Worm (Caenorhabditis elegans): Measurements from ENCODE around the gene F11D11.6.
"Not testable (repeated sequence)": the region's sequence is repeated elsewhere in the genome, so short reads cannot be mapped to it uniquely, and the experiment has no call there.

The F11D11.6 gene

ce11 chrV:18762044-18762443, 9.1 kb upstream of the F11D11.6 start, which contains the start of gene F11D11.22:
TSS of gene F11D11.22 (plus strand) at chrV:18762344.
- not testable (repeated sequence) for TF ChIP-seq flt-1 (GFP tag; IDR thresholded peaks at IDR 0.05); aly-1 (tag; optimal IDR thresholded peaks at IDR 0.05); hmg-4 (GFP tag; optimal IDR thresholded peaks at IDR 0.05)

- no peak for TF ChIP-seq tbx-37 (GFP tag; conservative IDR thresholded peaks at IDR 0.05)
- TF ChIP-seq hnd-1 (tag; optimal IDR thresholded peaks at IDR 0.05), result no peak
- TF ChIP-seq tra-4 (tag; optimal IDR thresholded peaks at IDR 0.05), result no peak
Measured at ce11 chrV:18761078-18761477, 8.1 kb upstream of the F11D11.6 start, which contains the start of gene F11D11.4. TSS of gene F11D11.4 (plus strand) at chrV:18761378.

- TF ChIP-seq tra-4 (tag; optimal IDR thresholded peaks at IDR 0.05) (no peak), ceh-13 (GFP tag; optimal IDR thresholded peaks at IDR 0.05) (no peak), F13C5.2 (tag; optimal IDR thresholded peaks at IDR 0.05) (no peak), tbx-37 (GFP tag; conservative IDR thresholded peaks at IDR 0.05) (no peak), ama-1 (optimal IDR thresholded peaks at IDR 0.05) (no peak), tbx-11 (GFP tag; IDR thresholded peaks at IDR 0.05) (no peak), flt-1 (GFP tag; IDR thresholded peaks at IDR 0.05) (no peak), hmbx-1 (tag; optimal IDR thresholded peaks at IDR 0.05) (no peak), B0310.2 (tag; optimal IDR thresholded peaks at IDR 0.05) (no peak), sea-1 (GFP tag; conservative IDR thresholded peaks at IDR 0.05) (no peak), pes-1 (GFP tag; IDR thresholded peaks at IDR 0.05) (no peak), aly-1 (tag; optimal IDR thresholded peaks at IDR 0.05) (no peak), ceh-36 (tag; optimal IDR thresholded peaks at IDR 0.05) (no peak), ets-7 (tag; optimal IDR thresholded peaks at IDR 0.05) (no peak), scrt-1 (GFP tag; IDR thresholded peaks at IDR 0.05) (no peak), hnd-1 (tag; optimal IDR thresholded peaks at IDR 0.05) (no peak), hmg-4 (GFP tag; optimal IDR thresholded peaks at IDR 0.05) (no peak)
Measured at ce11 chrV:18760174-18760573, 7.2 kb upstream of the F11D11.6 start, which contains the start of gene F11D11.3. TSS of gene F11D11.3 (minus strand) at chrV:18760274.

- TF ChIP-seq scrt-1 (GFP tag; IDR thresholded peaks at IDR 0.05); sea-1 (GFP tag; conservative IDR thresholded peaks at IDR 0.05); hmbx-1 (tag; optimal IDR thresholded peaks at IDR 0.05): not testable (repeated sequence)
Measured at ce11 chrV:18754328-18754727, 1.4 kb upstream of the F11D11.6 start, which contains the start of gene clec-254. TSS of gene clec-254 (minus strand) at chrV:18754428.

- no peak for TF ChIP-seq tra-4 (tag; optimal IDR thresholded peaks at IDR 0.05)
- no peak for TF ChIP-seq scrt-1 (GFP tag; IDR thresholded peaks at IDR 0.05)
- no peak for TF ChIP-seq flt-1 (GFP tag; IDR thresholded peaks at IDR 0.05)
- TF ChIP-seq tbx-37 (GFP tag; conservative IDR thresholded peaks at IDR 0.05), result no peak
- no peak for TF ChIP-seq hmg-4 (GFP tag; optimal IDR thresholded peaks at IDR 0.05)
- no peak for TF ChIP-seq ama-1 (optimal IDR thresholded peaks at IDR 0.05)
- TF ChIP-seq sea-1 (GFP tag; conservative IDR thresholded peaks at IDR 0.05), result no peak
- no peak for TF ChIP-seq aly-1 (tag; optimal IDR thresholded peaks at IDR 0.05)
Measured at ce11 chrV:18750445-18750844, 2.5 kb downstream of the F11D11.6 start, which contains the start of the genes F11D11.21 and F11D11.12. TSS of gene F11D11.21 (minus strand) at chrV:18750545. TSS of gene F11D11.12 (minus strand) at chrV:18750682.

- TF ChIP-seq flt-1 (GFP tag; IDR thresholded peaks at IDR 0.05), result no peak
- no peak for TF ChIP-seq F13C5.2 (tag; optimal IDR thresholded peaks at IDR 0.05)
- no peak for TF ChIP-seq hmbx-1 (tag; optimal IDR thresholded peaks at IDR 0.05)
- no peak for TF ChIP-seq ceh-13 (GFP tag; optimal IDR thresholded peaks at IDR 0.05)
- no peak for TF ChIP-seq ceh-36 (tag; optimal IDR thresholded peaks at IDR 0.05)
- TF ChIP-seq ets-7 (tag; optimal IDR thresholded peaks at IDR 0.05), result no peak
Measured at ce11 chrV:18748726-18749125, 4.2 kb downstream of the F11D11.6 start, which contains the start of gene clec-252. TSS of gene clec-252 (minus strand) at chrV:18748826.

- TF ChIP-seq ceh-36 (tag; optimal IDR thresholded peaks at IDR 0.05) (no peak), sea-1 (GFP tag; conservative IDR thresholded peaks at IDR 0.05) (no peak), ets-7 (tag; optimal IDR thresholded peaks at IDR 0.05) (no peak), hmbx-1 (tag; optimal IDR thresholded peaks at IDR 0.05) (no peak), ceh-13 (GFP tag; optimal IDR thresholded peaks at IDR 0.05) (no peak), tbx-11 (GFP tag; IDR thresholded peaks at IDR 0.05) (no peak), scrt-1 (GFP tag; IDR thresholded peaks at IDR 0.05) (no peak), aly-1 (tag; optimal IDR thresholded peaks at IDR 0.05) (no peak), flt-1 (GFP tag; IDR thresholded peaks at IDR 0.05) (no peak)
Measured at ce11 chrV:18746937-18747660, 5.8 kb downstream of the F11D11.6 start, which contains the start of gene clec-251. TSS of gene clec-251 (minus strand) at chrV:18746987.

ce11 chrV:18742108-18742507, 10.8 kb downstream of the F11D11.6 start, which contains the start of gene clec-250:
TSS of gene clec-250 (minus strand) at chrV:18742208.
- no peak for TF ChIP-seq sea-1 (GFP tag; conservative IDR thresholded peaks at IDR 0.05)
- no peak for TF ChIP-seq aly-1 (tag; optimal IDR thresholded peaks at IDR 0.05)
- no peak for TF ChIP-seq hmbx-1 (tag; optimal IDR thresholded peaks at IDR 0.05)
- no peak for TF ChIP-seq B0310.2 (tag; optimal IDR thresholded peaks at IDR 0.05)
- TF ChIP-seq scrt-1 (GFP tag; IDR thresholded peaks at IDR 0.05), result no peak
- no peak for TF ChIP-seq tra-4 (tag; optimal IDR thresholded peaks at IDR 0.05)
- TF ChIP-seq ama-1 (optimal IDR thresholded peaks at IDR 0.05), result no peak
- no peak for TF ChIP-seq flt-1 (GFP tag; IDR thresholded peaks at IDR 0.05)
- TF ChIP-seq tbx-11 (GFP tag; IDR thresholded peaks at IDR 0.05), result no peak
- no peak for TF ChIP-seq hnd-1 (tag; optimal IDR thresholded peaks at IDR 0.05)
- TF ChIP-seq pes-1 (GFP tag; IDR thresholded peaks at IDR 0.05), result no peak
- no peak for TF ChIP-seq ceh-13 (GFP tag; optimal IDR thresholded peaks at IDR 0.05)
- TF ChIP-seq F13C5.2 (tag; optimal IDR thresholded peaks at IDR 0.05), result no peak
